Fruit fly (Drosophila melanogaster): ENCODE results near the gene CG9692.

CG9692 gene

dm6 chr3L:16697069-16697468 lies 7.7 kb upstream of the CG9692 start (continued):
- TF ChIP-seq dimm (GFP tag; IDR thresholded peaks at IDR 0.05) (no peak), knrl (GFP tag; IDR thresholded peaks at IDR 0.05; ENCODE audit: partially characterized antibody) (no peak), Nf-YA (GFP tag; IDR thresholded peaks at IDR 0.05) (peak; percentile 40; the same call in 1 of the 2 replicates), CG14710 (tag; optimal IDR thresholded peaks at IDR 0.05) (peak; percentile 30), Sry-δ (GFP tag; optimal IDR thresholded peaks at IDR 0.05) (no peak), stc (GFP tag; IDR thresholded peaks at IDR 0.05) (peak; percentile 54), Six4 (GFP tag; optimal IDR thresholded peaks at IDR 0.05) (no peak), pzg (GFP tag; optimal IDR thresholded peaks at IDR 0.05) (no peak), CG4328 (GFP tag; optimal IDR thresholded peaks at IDR 0.05) (no peak), CG1529 (GFP tag; optimal IDR thresholded peaks at IDR 0.05) (no peak), CG2875 (GFP tag; optimal IDR thresholded peaks at IDR 0.05) (no peak), pfk (GFP tag; optimal IDR thresholded peaks at IDR 0.05) (no peak), Dfd (GFP tag; optimal IDR thresholded peaks at IDR 0.05) (no peak), CoRest (tag; optimal IDR thresholded peaks at IDR 0.05) (peak; percentile 37), CG4424 (GFP tag; optimal IDR thresholded peaks at IDR 0.05) (peak; percentile 24), CG12659 (GFP tag; optimal IDR thresholded peaks at IDR 0.05) (no peak), scrt (GFP tag; optimal IDR thresholded peaks at IDR 0.05) (no peak), CG15696 (tag; optimal IDR thresholded peaks at IDR 0.05) (no peak), repo (GFP tag; optimal IDR thresholded peaks at IDR 0.05) (no peak), CG31224 (GFP tag; IDR thresholded peaks at IDR 0.05) (no peak), CG10462 (GFP tag; optimal IDR thresholded peaks at IDR 0.05) (no peak), hb (GFP tag; IDR thresholded peaks at IDR 0.05; ENCODE audit: partially characterized antibody) (no peak), cas (GFP tag; IDR thresholded peaks at IDR 0.05) (no peak), Gsc (GFP tag; IDR thresholded peaks at IDR 0.05) (no peak), CG9932 (GFP tag; IDR thresholded peaks at IDR 0.05) (no peak), ato (GFP tag; IDR thresholded peaks at IDR 0.05; ENCODE audit: partially characterized antibody) (no peak), trem (tag; optimal IDR thresholded peaks at IDR 0.05) (peak; percentile 6), CG4404 (GFP tag; IDR thresholded peaks at IDR 0.05) (no peak), CG1602 (GFP tag; optimal IDR thresholded peaks at IDR 0.05) (no peak), C15 (GFP tag; IDR thresholded peaks at IDR 0.05) (no peak), luna (GFP tag; optimal IDR thresholded peaks at IDR 0.05) (no peak), Eip74EF (GFP tag; optimal IDR thresholded peaks at IDR 0.05) (no peak), CG8478 (optimal IDR thresholded peaks at IDR 0.05) (no peak), zen2 (GFP tag; IDR thresholded peaks at IDR 0.05; ENCODE audit: partially characterized antibody) (no peak), CG7928 (GFP tag; optimal IDR thresholded peaks at IDR 0.05) (no peak), crol (GFP tag; IDR thresholded peaks at IDR 0.05) (no peak), CG17829 (tag; optimal IDR thresholded peaks at IDR 0.05) (peak; percentile 39), Ravus (GFP tag; IDR thresholded peaks at IDR 0.05) (no peak), lilli (GFP tag; optimal IDR thresholded peaks at IDR 0.05) (no peak), ro (GFP tag; IDR thresholded peaks at IDR 0.05) (no peak), croc (GFP tag; conservative IDR thresholded peaks at IDR 0.05) (no peak), CG4730 (GFP tag; IDR thresholded peaks at IDR 0.05) (0 out of 2 replicates have a peak, but pooled peaks have one; percentile 29), CG9876 (GFP tag; optimal IDR thresholded peaks at IDR 0.05) (no peak), CG9727 (GFP tag; optimal IDR thresholded peaks at IDR 0.05) (peak; percentile 14), CG3407 (GFP tag; optimal IDR thresholded peaks at IDR 0.05) (peak; percentile 19), her (GFP tag; optimal IDR thresholded peaks at IDR 0.05) (no peak), cwo (GFP tag; optimal IDR thresholded peaks at IDR 0.05) (no peak), ara (GFP tag; IDR thresholded peaks at IDR 0.05) (0 out of 2 replicates have a peak, but pooled peaks have one; percentile 39), Chrac-16 (GFP tag; optimal IDR thresholded peaks at IDR 0.05) (no peak), org-1 (GFP tag; optimal IDR thresholded peaks at IDR 0.05) (no peak), CG31441 (GFP tag; IDR thresholded peaks at IDR 0.05) (peak; percentile 57), Xrp1 (GFP tag; IDR thresholded peaks at IDR 0.05) (peak; percentile 69)

Measured in whole organism, embryonic.